Worm (Caenorhabditis elegans) whole organism, L4 larva: ENCODE results near the gene ceh-24.
A peak's percentile ranks its signal among the peaks of the same experiment; 100 is the strongest.

Experiments
- D1046.2 ChIP-seq: fragments of 200-800 bp; sonication (Bioruptor generic); IDR thresholded peaks from 2 replicates; pipeline ENCODE4 v1.3.6; 2022; ENCODE audit warnings: missing genetic modification characterization, missing compliant biosample characterization
- F26F4.8 ChIP-seq: fragments of 200-800 bp; sonication (Bioruptor generic); conservative IDR thresholded peaks from 2 replicates; pipeline ENCODE4 v1.3.6; 2022; ENCODE audit warnings: missing genetic modification characterization, missing compliant biosample characterization
- F37D6.2 ChIP-seq: sonication (generic microtip); optimal IDR thresholded peaks from 2 replicates; lab custom pipeline; 2016; ENCODE audit warnings: mild to moderate bottlenecking, missing genetic modification characterization, missing compliant biosample characterization
- F49E8.2 ChIP-seq: sonication (generic microtip); optimal IDR thresholded peaks from 2 replicates; lab custom pipeline; 2016; ENCODE audit warnings: missing compliant biosample characterization, mild to moderate bottlenecking, missing genetic modification characterization, borderline replicate concordance
- R02D3.7 ChIP-seq: fragments of 150-350 bp; sonication (generic microtip); optimal IDR thresholded peaks from 3 replicates; lab custom pipeline; 2014; ENCODE audit warnings: missing biosample characterization, missing genetic modification characterization
- Y105C5A.15 ChIP-seq: fragments of 200-800 bp; sonication (Bioruptor generic); IDR thresholded peaks from 2 replicates; pipeline ENCODE4 v1.3.6; 2022; ENCODE audit warnings: missing genetic modification characterization, missing compliant biosample characterization
- ZK337.2 ChIP-seq: fragments of 200-800 bp; sonication (Bioruptor generic); IDR thresholded peaks from 2 replicates; pipeline ENCODE4 v1.3.6; 2022; ENCODE audit warnings: missing genetic modification reagents, missing genetic modification characterization, missing compliant biosample characterization
- ZK546.5 ChIP-seq, 2 experiments: sonication (generic microtip); optimal IDR thresholded peaks; 2 replicates each; lab custom pipeline; 2017; ENCODE audit warnings: missing biosample characterization in 2 of 2, missing genetic modification characterization in 2 of 2
- aha-1 ChIP-seq: fragments of 150-350 bp; peaks from one replicate; lab custom pipeline; 2014; ENCODE audit warnings: missing biosample characterization, missing genetic modification characterization
- aly-2 ChIP-seq: sonication (generic microtip); optimal IDR thresholded peaks from 2 replicates; lab custom pipeline; 2018; ENCODE audit warnings: missing biosample characterization, missing genetic modification characterization
- ama-1 ChIP-seq: fragments of 150-350 bp; optimal IDR thresholded peaks from 2 replicates; lab custom pipeline; 2014; ENCODE audit warnings: inconsistent platforms, mixed read lengths
- arid-1 ChIP-seq: fragments of 200-800 bp; sonication (Bioruptor generic); conservative IDR thresholded peaks from 2 replicates; pipeline ENCODE4 v1.3.6; 2022; ENCODE audit warnings: missing genetic modification reagents, missing genetic modification characterization, missing compliant biosample characterization
- ceh-32 ChIP-seq: sonication (generic microtip); optimal IDR thresholded peaks from 2 replicates; lab custom pipeline; 2016; ENCODE audit warnings: mild to moderate bottlenecking, missing genetic modification characterization, missing compliant biosample characterization; ENCODE audit not compliant: poor library complexity
- ceh-44 ChIP-seq: fragments of 200-800 bp; sonication (Bioruptor generic); IDR thresholded peaks from 2 replicates; pipeline ENCODE4 v1.3.6; 2022; ENCODE audit warnings: missing genetic modification reagents, missing genetic modification characterization, missing compliant biosample characterization
- ceh-62 ChIP-seq: sonication (generic microtip); optimal IDR thresholded peaks from 2 replicates; lab custom pipeline; 2017; ENCODE audit warnings: missing biosample characterization, missing genetic modification characterization
- ces-1 ChIP-seq: fragments of 150-350 bp; sonication (generic microtip); optimal IDR thresholded peaks from 4 replicates; lab custom pipeline; 2014; ENCODE audit warnings: missing biosample characterization, missing genetic modification reagents, missing genetic modification characterization
- daf-16 ChIP-seq, 3 experiments: sonication (generic microtip); optimal IDR thresholded peaks; 2 replicates each; lab custom pipeline; 2016 to 2017; ENCODE audit warnings: missing genetic modification characterization in 3 of 3, missing genetic modification reagents in 3 of 3, mild to moderate bottlenecking in 2 of 3, missing compliant biosample characterization in 2 of 3, missing biosample characterization in 1 of 3, moderate library complexity in 1 of 3
- daf-8 ChIP-seq: fragments of 200-800 bp; sonication (Bioruptor generic); IDR thresholded peaks from 2 replicates; pipeline ENCODE4 v1.3.6; 2022; ENCODE audit warnings: missing genetic modification characterization, missing compliant biosample characterization
- dpl-1 ChIP-seq: fragments of 150-350 bp; optimal IDR thresholded peaks from 2 replicates; lab custom pipeline; 2014; ENCODE audit warnings: missing biosample characterization, missing genetic modification reagents, missing genetic modification characterization
- dve-1 ChIP-seq: sonication (generic microtip); optimal IDR thresholded peaks from 2 replicates; lab custom pipeline; 2017; ENCODE audit warnings: antibody characterized with exemption, mild to moderate bottlenecking, missing genetic modification characterization, missing compliant biosample characterization; ENCODE audit not compliant: insufficient read depth
- egl-27 ChIP-seq: sonication (generic microtip); optimal IDR thresholded peaks from 3 replicates; lab custom pipeline; 2017; ENCODE audit warnings: missing biosample characterization, missing genetic modification reagents, missing genetic modification characterization
- fkh-10 ChIP-seq: fragments of 150-350 bp; optimal IDR thresholded peaks from 2 replicates; lab custom pipeline; 2014; ENCODE audit warnings: missing biosample characterization, missing genetic modification reagents, missing genetic modification characterization
- fos-1 ChIP-seq: fragments of 150-350 bp; optimal IDR thresholded peaks from 2 replicates; lab custom pipeline; 2014; ENCODE audit warnings: missing biosample characterization, missing genetic modification characterization
- hlh-11 ChIP-seq: fragments of 200-800 bp; sonication (Bioruptor generic); optimal IDR thresholded peaks from 2 replicates; lab custom pipeline; 2018; ENCODE audit warnings: mild to moderate bottlenecking, missing genetic modification characterization, missing compliant biosample characterization
- lin-15B ChIP-seq: fragments of 150-350 bp; sonication (generic microtip); optimal IDR thresholded peaks from 3 replicates; lab custom pipeline; 2014; ENCODE audit warnings: missing biosample characterization, missing genetic modification characterization
- madf-9 ChIP-seq: fragments of 200-800 bp; sonication (Bioruptor generic); conservative IDR thresholded peaks from 2 replicates; pipeline ENCODE4 v1.3.6; 2022; ENCODE audit warnings: missing genetic modification reagents, missing genetic modification characterization, missing compliant biosample characterization
- mdl-1 ChIP-seq, 2 experiments: fragments of 150-350 bp in 1 of 2; sonication (generic microtip) in 1 of 2; optimal IDR thresholded peaks; 2 replicates each; lab custom pipeline; 2014 to 2017; ENCODE audit warnings: missing biosample characterization in 2 of 2, missing genetic modification characterization in 2 of 2
- nhr-11 ChIP-seq: fragments of 150-350 bp; optimal IDR thresholded peaks from 2 replicates; lab custom pipeline; 2014; ENCODE audit warnings: missing biosample characterization, missing genetic modification characterization
- nhr-237 ChIP-seq: sonication (generic microtip); optimal IDR thresholded peaks from 2 replicates; lab custom pipeline; 2017; ENCODE audit warnings: missing biosample characterization, missing genetic modification characterization
- nhr-41 ChIP-seq: fragments of 200-800 bp; sonication (Bioruptor generic); IDR thresholded peaks from 2 replicates; pipeline ENCODE4 v1.3.6; 2022; ENCODE audit warnings: missing genetic modification reagents, missing genetic modification characterization, missing compliant biosample characterization
- nhr-48 ChIP-seq: sonication (generic microtip); optimal IDR thresholded peaks from 2 replicates; lab custom pipeline; 2016; ENCODE audit warnings: mild to moderate bottlenecking, missing genetic modification characterization, missing compliant biosample characterization
- set-16 ChIP-seq: fragments of 200-800 bp; sonication (Bioruptor generic); IDR thresholded peaks from 2 replicates; pipeline ENCODE4 v1.3.6; 2022; ENCODE audit warnings: missing genetic modification reagents, missing genetic modification characterization, missing compliant biosample characterization
- spr-3 ChIP-seq: fragments of 200-800 bp; sonication (Bioruptor generic); optimal IDR thresholded peaks from 2 replicates; lab custom pipeline; 2018; ENCODE audit warnings: mild to moderate bottlenecking, missing genetic modification characterization, missing compliant biosample characterization
- unc-130 ChIP-seq: sonication (generic microtip); optimal IDR thresholded peaks from 2 replicates; lab custom pipeline; 2016; ENCODE audit warnings: missing genetic modification reagents, missing genetic modification characterization, missing compliant biosample characterization
- unc-62 ChIP-seq, 3 experiments: fragments of 150-350 bp in 1 of 3; sonication (generic microtip); optimal IDR thresholded peaks in 2 of 3; peaks in 1 of 3; 1 replicate in 1 of 3; 2 replicates in 2 of 3; lab custom pipeline; 2014 to 2017; ENCODE audit warnings: missing biosample characterization in 3 of 3, missing genetic modification characterization in 3 of 3, missing genetic modification reagents in 3 of 3, missing genotype in 1 of 3
- zag-1 ChIP-seq: fragments of 150-350 bp; optimal IDR thresholded peaks from 2 replicates; lab custom pipeline; 2014; ENCODE audit warnings: missing biosample characterization, missing genetic modification characterization

ceh-24 gene

DNA sequence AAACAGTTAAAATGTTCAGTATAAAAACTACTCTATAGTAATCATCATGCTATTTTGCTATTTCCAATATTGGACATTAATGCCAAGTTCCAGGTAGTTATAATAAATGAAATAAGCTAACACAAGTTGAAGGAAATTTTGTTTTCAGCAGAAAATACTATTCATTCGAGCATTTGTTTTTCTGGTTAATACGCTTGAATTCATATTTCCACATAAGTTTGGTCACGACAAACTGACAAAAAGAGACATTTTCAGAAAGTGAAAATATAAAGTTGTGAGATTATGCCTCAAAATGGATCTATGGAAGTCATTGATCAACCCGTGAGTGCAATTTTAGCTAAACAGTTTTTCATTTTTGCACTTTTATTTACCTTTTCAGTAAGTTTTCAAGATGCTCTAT is 32.1 kb downstream of the ceh-24 start, which contains the start of gene srx-131:
TSS of gene srx-131 (plus strand) at position 301 of the 400 bp plus-strand sequence.
- no peak for TF ChIP-seq ceh-62 (tag; lab: Kevin White, UChicago)
- TF ChIP-seq ces-1 (GFP tag; lab: Kevin White, UChicago): no peak
- TF ChIP-seq aha-1 (tag; lab: Kevin White, UChicago): peak; percentile 33

DNA sequence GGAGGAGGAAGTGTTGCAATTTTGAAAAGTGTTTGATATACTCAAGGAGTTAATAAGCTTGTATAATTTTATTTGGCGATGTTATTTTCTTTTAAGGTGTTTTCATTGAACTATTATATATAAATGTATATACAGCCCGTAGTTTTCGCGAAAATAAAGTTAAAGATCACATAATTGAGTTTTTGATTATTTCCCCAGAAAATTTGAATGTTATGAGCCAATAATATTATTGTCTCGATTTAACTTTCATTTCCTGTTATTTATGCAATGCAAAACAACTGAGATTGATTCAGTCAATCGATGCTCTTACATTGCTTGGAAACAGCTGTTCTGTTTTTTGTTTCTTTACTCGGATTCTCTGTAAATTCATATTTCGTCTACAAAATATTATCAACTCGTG is 35.3 kb downstream of the ceh-24 start, which contains the start of gene srx-133:
TSS of gene srx-133 (plus strand) at position 301 of the 400 bp plus-strand sequence.
- TF ChIP-seq hlh-11 (tag; lab: Kevin White, UChicago) (no peak), aha-1 (tag; lab: Kevin White, UChicago) (peak; percentile 48)

ce11 chrV:13850170-13850569 is 37.1 kb downstream of the ceh-24 start, which contains the start of gene hpx-2:
hpx-2 (plus strand) TSS chrV:13850470.
- TF ChIP-seq unc-130 (GFP tag; lab: Kevin White, UChicago) (no peak), F26F4.8 (GFP tag; lab: Robert Waterston, UW) (no peak), zag-1 (tag; lab: Kevin White, UChicago) (no peak), spr-3 (GFP tag; lab: Kevin White, UChicago) (no peak), set-16 (GFP tag; lab: Robert Waterston, UW) (no peak), ZK546.5 (tag; optimal IDR thresholded peaks at IDR 0.05; lab: Kevin White, UChicago) (no peak), nhr-41 (GFP tag; lab: Robert Waterston, UW) (no peak), F49E8.2 (tag; lab: Kevin White, UChicago) (no peak), F37D6.2 (tag; lab: Kevin White, UChicago) (no peak), fos-1 (tag; lab: Kevin White, UChicago) (no peak), ceh-44 (no peak), dve-1 (no peak), aly-2 (tag; lab: Kevin White, UChicago) (no peak), ama-1 (lab: Kevin White, UChicago) (no peak), unc-62 (GFP tag; optimal IDR thresholded peaks at IDR 0.05 in 1 of 2; lab: Kevin White, UChicago) (no peak), unc-62 (tag; optimal IDR thresholded peaks at IDR 0.05; lab: Kevin White, UChicago) (no peak), nhr-11 (no peak), arid-1 (no peak), daf-8 (GFP tag; lab: Robert Waterston, UW) (no peak), madf-9 (no peak)

ce11 chrV:13854306-13854705 is 41.3 kb downstream of the ceh-24 start, which contains the start of gene ttr-21:
ttr-21 (minus strand) TSS chrV:13854405.
- no peak for TF ChIP-seq ceh-32 (tag; lab: Kevin White, UChicago)
- no peak for TF ChIP-seq zag-1 (tag; lab: Kevin White, UChicago)
- TF ChIP-seq nhr-237 (tag; lab: Kevin White, UChicago): no peak
- TF ChIP-seq egl-27: no peak

DNA sequence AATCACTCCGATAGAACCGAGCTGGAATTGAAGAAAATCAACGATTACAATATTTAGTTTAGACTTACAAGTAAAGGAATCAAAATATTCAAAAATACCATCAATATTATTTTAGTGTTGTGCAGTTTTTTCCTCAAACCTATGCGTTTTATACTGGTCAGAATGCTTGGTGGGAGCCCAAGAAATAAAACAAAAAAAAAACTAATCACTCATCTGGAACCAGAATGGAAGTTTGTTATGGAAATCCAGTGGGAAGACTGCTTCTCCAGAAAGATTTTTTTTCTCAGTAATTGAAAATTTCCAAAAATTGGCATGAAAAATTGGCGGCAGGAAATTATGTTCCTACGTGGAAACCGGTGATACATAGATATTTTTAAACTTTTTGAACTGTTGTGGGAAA is 43.3 kb downstream of the ceh-24 start, which contains the start of gene srx-134:
TSS of gene srx-134 (minus strand) at position 101 of the 400 bp plus-strand sequence.
- TF ChIP-seq ZK337.2 (no peak), nhr-48 (tag; lab: Kevin White, UChicago) (no peak), set-16 (GFP tag; lab: Robert Waterston, UW) (no peak), lin-15B (tag; lab: Kevin White, UChicago) (no peak), dpl-1 (GFP tag; lab: Kevin White, UChicago) (no peak), F26F4.8 (GFP tag; lab: Robert Waterston, UW) (no peak), R02D3.7 (no peak), unc-130 (GFP tag; lab: Kevin White, UChicago) (no peak), dve-1 (no peak), nhr-41 (GFP tag; lab: Robert Waterston, UW) (no peak), mdl-1 (tag; optimal IDR thresholded peaks at IDR 0.05; lab: Kevin White, UChicago) (no peak), fkh-10 (GFP tag; lab: Kevin White, UChicago) (no peak), Y105C5A.15 (no peak), D1046.2 (GFP tag; lab: Robert Waterston, UW) (no peak), daf-16 (GFP tag; optimal IDR thresholded peaks at IDR 0.05; lab: Kevin White, UChicago) (no peak), daf-16 (tag; optimal IDR thresholded peaks at IDR 0.05; lab: Kevin White, UChicago) (no peak), hlh-11 (tag; lab: Kevin White, UChicago) (no peak)
- TF ChIP-seq, all 104 proteins: peak for 0
